Worm (Caenorhabditis elegans) whole organism, L1 larva: ENCODE measurements around the gene dmd-3.

Experiments used
- fkh-10 ChIP-seq: sonication (generic microtip); optimal IDR thresholded peaks from 2 replicates; lab custom pipeline; 2017; ENCODE audit warnings: missing biosample characterization, missing genetic modification reagents, missing genetic modification characterization
- fos-1 ChIP-seq: fragments of 150-350 bp; optimal IDR thresholded peaks from 2 replicates; lab custom pipeline; 2014; ENCODE audit warnings: missing biosample characterization, missing genetic modification characterization
- pag-3 ChIP-seq: sonication (generic microtip); optimal IDR thresholded peaks from 2 replicates; lab custom pipeline; 2017; ENCODE audit warnings: missing genetic modification characterization, mild to moderate bottlenecking, missing compliant biosample characterization, antibody characterized with exemption, borderline replicate concordance; ENCODE audit not compliant: insufficient read depth

DNA sequence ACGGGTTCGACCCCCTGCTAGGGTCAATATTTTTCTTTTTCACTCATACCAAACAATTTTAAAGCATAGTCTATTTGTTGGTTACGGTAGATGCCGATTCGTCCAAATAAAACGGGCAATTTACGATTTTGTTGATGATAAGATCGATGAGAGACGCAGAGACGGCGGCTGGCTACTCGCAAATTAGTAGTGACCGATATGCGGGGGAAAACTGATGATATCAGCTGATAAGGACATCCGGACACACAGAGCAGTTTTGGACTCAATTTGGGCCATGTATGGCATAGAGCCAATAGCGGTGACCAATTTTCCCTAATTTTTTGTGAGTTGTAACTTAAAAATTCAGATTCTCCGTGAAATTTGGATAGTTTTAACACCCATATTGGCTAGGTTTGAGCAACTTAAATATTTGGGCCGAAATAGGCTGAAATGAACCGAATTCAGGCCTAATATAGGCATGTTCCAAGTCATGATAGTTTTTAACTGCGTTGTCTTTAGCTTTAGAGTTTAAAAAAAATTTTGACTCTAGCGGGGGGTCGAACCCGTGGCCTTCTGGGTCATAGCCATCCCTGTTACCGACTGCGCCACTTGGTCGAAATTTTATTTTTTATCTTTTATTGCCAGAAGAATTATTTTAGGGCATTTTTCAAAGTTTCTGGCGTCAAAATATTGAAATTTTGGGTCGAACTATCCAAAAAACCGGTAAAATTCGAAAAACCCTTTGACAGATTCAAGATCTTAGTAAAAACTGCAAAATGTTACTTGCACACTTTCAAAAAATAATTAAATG lies 31.3 kb downstream of the dmd-3 start:
- TF ChIP-seq fkh-10 (no peak), pag-3 (tag; lab: Kevin White, UChicago) (no peak), fos-1 (tag; lab: Kevin White, UChicago) (no peak)
